Fruit fly (Drosophila melanogaster) Kc167 (cell line): ENCODE measurements around the gene Cka.

Experiments
- Sin3A ChIP-seq: fragments of >200 bp; optimal IDR thresholded peaks from 2 replicates; lab custom pipeline; 2018; ENCODE audit warnings: missing external identifiers
- h ChIP-seq: fragments of >200 bp; optimal IDR thresholded peaks from 3 replicates; lab custom pipeline; 2018; ENCODE audit warnings: missing external identifiers
- insv ChIP-seq: fragments of >200 bp; optimal IDR thresholded peaks from 3 replicates; lab custom pipeline; 2018; ENCODE audit warnings: missing external identifiers
- psq ChIP-seq: fragments of >200 bp; optimal IDR thresholded peaks from 2 replicates; lab custom pipeline; 2017; ENCODE audit warnings: missing external identifiers

- TF ChIP-seq psq (lab: Kevin White, UChicago) (no peak), insv (lab: Kevin White, UChicago) (no peak), Sin3A (lab: Kevin White, UChicago) (no peak), h (lab: Kevin White, UChicago) (no peak)
Measured at dm6 chr2L:7998080-7998457, 32.5 kb upstream of the Cka start, which contains the start of gene CG7227.
